Fruit fly (Drosophila melanogaster): ENCODE data around the gene CG32459.
A peak's percentile ranks its signal among the peaks of the same experiment; 100 is the strongest.

- TF ChIP-seq psq (optimal IDR thresholded peaks at IDR 0.05) (no peak), pan (optimal IDR thresholded peaks at IDR 0.05) (no peak), Dll (optimal IDR thresholded peaks at IDR 0.05) (peak; percentile 95), usp (GFP tag; optimal IDR thresholded peaks at IDR 0.05) (no peak), EcR (GFP tag; optimal IDR thresholded peaks at IDR 0.05) (peak; percentile 93 to 94)
Observed at dm6 chr3L:22839726-22840228, 16.1 kb downstream of the CG32459 start.
